Worm (Caenorhabditis elegans) whole organism, L1 larva: ENCODE results near the gene F46C5.9.

ENCODE experiments used
- C04F5.9 ChIP-seq: sonication (generic microtip); optimal IDR thresholded peaks from 2 replicates; lab custom pipeline; 2016; ENCODE audit warnings: missing genetic modification characterization, missing compliant biosample characterization
- C34B4.2 ChIP-seq: sonication (generic microtip); optimal IDR thresholded peaks from 2 replicates; lab custom pipeline; 2017; ENCODE audit warnings: mild to moderate bottlenecking, missing genetic modification characterization, missing compliant biosample characterization
- aly-2 ChIP-seq: fragments of 150-350 bp; optimal IDR thresholded peaks from 2 replicates; lab custom pipeline; 2014; ENCODE audit warnings: missing biosample characterization, missing genetic modification characterization
- blmp-1 ChIP-seq: fragments of 150-350 bp; optimal IDR thresholded peaks from 2 replicates; lab custom pipeline; 2014; ENCODE audit warnings: missing biosample characterization, missing genetic modification characterization
- ceh-63 ChIP-seq: fragments of 200-800 bp; sonication (Bioruptor generic); optimal IDR thresholded peaks from 2 replicates; lab custom pipeline; 2018; ENCODE audit warnings: mild to moderate bottlenecking, missing genetic modification characterization, missing compliant biosample characterization
- ceh-8 ChIP-seq: fragments of 200-800 bp; sonication (Bioruptor generic); optimal IDR thresholded peaks from 2 replicates; lab custom pipeline; 2018; ENCODE audit warnings: mild to moderate bottlenecking, missing genetic modification characterization, moderate library complexity, missing compliant biosample characterization
- ceh-88 ChIP-seq: fragments of 200-800 bp; sonication (Bioruptor generic); IDR thresholded peaks from 2 replicates; pipeline ENCODE4 v1.3.6; 2022; ENCODE audit warnings: missing genetic modification characterization, missing compliant biosample characterization
- ceh-90 ChIP-seq: sonication (generic microtip); optimal IDR thresholded peaks from 2 replicates; lab custom pipeline; 2016; ENCODE audit warnings: missing genetic modification characterization, missing compliant biosample characterization
- ces-1 ChIP-seq: fragments of 150-350 bp; optimal IDR thresholded peaks from 2 replicates; lab custom pipeline; 2014; ENCODE audit warnings: missing biosample characterization, missing genetic modification reagents, missing genetic modification characterization
- efl-1 ChIP-seq, 4 experiments: fragments of 150-350 bp; optimal IDR thresholded peaks in 3 of 4; peaks in 1 of 4; 1 replicate in 1 of 4; 2 replicates in 3 of 4; lab custom pipeline; 2014; ENCODE audit warnings: missing biosample characterization in 2 of 4, missing genetic modification characterization in 2 of 4, missing genetic modification reagents in 2 of 4
- efl-3 ChIP-seq: fragments of 200-800 bp; sonication (Bioruptor generic); optimal IDR thresholded peaks from 2 replicates; lab custom pipeline; 2018; ENCODE audit warnings: mild to moderate bottlenecking, missing genetic modification characterization, missing compliant biosample characterization
- egl-13 ChIP-seq: sonication (generic microtip); optimal IDR thresholded peaks from 2 replicates; lab custom pipeline; 2016; ENCODE audit warnings: missing genotype, missing genetic modification reagents, missing genetic modification characterization, missing compliant biosample characterization
- egl-27 ChIP-seq, 2 experiments: fragments of 150-350 bp in 1 of 2; sonication (generic microtip); optimal IDR thresholded peaks; 3 replicates each; lab custom pipeline; 2017 to 2018; ENCODE audit warnings: missing biosample characterization in 2 of 2, missing genetic modification characterization in 2 of 2, missing genetic modification reagents in 2 of 2
- elt-2 ChIP-seq: sonication (generic microtip); optimal IDR thresholded peaks from 2 replicates; lab custom pipeline; 2016; ENCODE audit warnings: missing genetic modification characterization, mild to moderate bottlenecking, inconsistent platforms, missing compliant biosample characterization, missing genetic modification reagents
- ets-5 ChIP-seq: fragments of 200-800 bp; sonication (Bioruptor generic); IDR thresholded peaks from 2 replicates; pipeline ENCODE4 v1.3.6; 2022; ENCODE audit warnings: missing genetic modification characterization, missing compliant biosample characterization
- fkh-10 ChIP-seq: sonication (generic microtip); optimal IDR thresholded peaks from 2 replicates; lab custom pipeline; 2017; ENCODE audit warnings: missing biosample characterization, missing genetic modification reagents, missing genetic modification characterization
- fos-1 ChIP-seq: fragments of 150-350 bp; optimal IDR thresholded peaks from 2 replicates; lab custom pipeline; 2014; ENCODE audit warnings: missing biosample characterization, missing genetic modification characterization
- grh-1 ChIP-seq: fragments of 200-800 bp; sonication (Bioruptor generic); IDR thresholded peaks from 2 replicates; pipeline ENCODE4 v1.3.6; 2022; ENCODE audit warnings: missing genetic modification reagents, missing genetic modification characterization, missing compliant biosample characterization
- hlh-4 ChIP-seq: sonication (generic microtip); optimal IDR thresholded peaks from 2 replicates; lab custom pipeline; 2016; ENCODE audit warnings: mild to moderate bottlenecking, missing genetic modification characterization, missing compliant biosample characterization
- hpl-2 ChIP-seq: fragments of 150-350 bp; optimal IDR thresholded peaks from 2 replicates; lab custom pipeline; 2014; ENCODE audit warnings: missing biosample characterization, missing genetic modification reagents, missing genetic modification characterization
- irx-1 ChIP-seq: sonication (generic microtip); optimal IDR thresholded peaks from 2 replicates; lab custom pipeline; 2016; ENCODE audit warnings: missing genetic modification characterization, missing compliant biosample characterization
- jun-1 ChIP-seq: fragments of 150-350 bp; optimal IDR thresholded peaks from 2 replicates; lab custom pipeline; 2014; ENCODE audit warnings: missing biosample characterization, missing genetic modification reagents, missing genetic modification characterization
- lin-13 ChIP-seq: fragments of 150-350 bp; optimal IDR thresholded peaks from 2 replicates; lab custom pipeline; 2014; ENCODE audit warnings: missing biosample characterization, missing genetic modification reagents, missing genetic modification characterization
- lin-14 ChIP-seq: fragments of 200-800 bp; sonication (Bioruptor generic); optimal IDR thresholded peaks from 2 replicates; lab custom pipeline; 2018; ENCODE audit warnings: mild to moderate bottlenecking, missing genetic modification characterization, moderate library complexity, missing compliant biosample characterization
- lin-35 ChIP-seq, 2 experiments: fragments of 150-350 bp; optimal IDR thresholded peaks; 2 replicates each; lab custom pipeline; 2014; ENCODE audit warnings: missing biosample characterization in 2 of 2, missing genetic modification characterization in 2 of 2, missing genetic modification reagents in 2 of 2
- lin-39 ChIP-seq: fragments of 150-350 bp; optimal IDR thresholded peaks from 2 replicates; lab custom pipeline; 2014; ENCODE audit warnings: missing biosample characterization, missing genetic modification reagents, missing genetic modification characterization
- lir-3 ChIP-seq: sonication (generic microtip); optimal IDR thresholded peaks from 2 replicates; lab custom pipeline; 2016; ENCODE audit warnings: mild to moderate bottlenecking, missing genetic modification characterization, moderate library complexity, missing compliant biosample characterization; ENCODE audit not compliant: poor library complexity
- lsy-2 ChIP-seq, 2 experiments: fragments of 150-350 bp; optimal IDR thresholded peaks; 2 replicates each; lab custom pipeline; 2014; ENCODE audit warnings: missing biosample characterization in 2 of 2, missing genetic modification characterization in 2 of 2
- mep-1 ChIP-seq: fragments of 150-350 bp; optimal IDR thresholded peaks from 2 replicates; lab custom pipeline; 2014; ENCODE audit warnings: missing biosample characterization, missing genetic modification characterization
- nhr-12 ChIP-seq: sonication (generic microtip); optimal IDR thresholded peaks from 2 replicates; lab custom pipeline; 2017; ENCODE audit warnings: missing biosample characterization, missing genetic modification characterization
- nhr-19 ChIP-seq: fragments of 200-800 bp; sonication (Bioruptor generic); conservative IDR thresholded peaks from 2 replicates; pipeline ENCODE4 v1.3.6; 2022; ENCODE audit warnings: missing genetic modification characterization, missing compliant biosample characterization
- nhr-20 ChIP-seq: sonication (generic microtip); optimal IDR thresholded peaks from 2 replicates; lab custom pipeline; 2016; ENCODE audit warnings: mild to moderate bottlenecking, missing genetic modification characterization, missing compliant biosample characterization
- nhr-28 ChIP-seq: fragments of 150-350 bp; optimal IDR thresholded peaks from 2 replicates; lab custom pipeline; 2014; ENCODE audit warnings: missing biosample characterization, missing genetic modification characterization
- nhr-47 ChIP-seq: sonication (generic microtip); optimal IDR thresholded peaks from 2 replicates; lab custom pipeline; 2016; ENCODE audit warnings: mild to moderate bottlenecking, missing genetic modification characterization, moderate library complexity, missing compliant biosample characterization
- nhr-76 ChIP-seq: sonication (generic microtip); optimal IDR thresholded peaks from 2 replicates; lab custom pipeline; 2017; ENCODE audit warnings: missing biosample characterization, missing genetic modification characterization
- nhr-84 ChIP-seq: sonication (generic microtip); optimal IDR thresholded peaks from 2 replicates; lab custom pipeline; 2017; ENCODE audit warnings: missing biosample characterization, missing genetic modification characterization
- nhr-85 ChIP-seq: sonication (generic microtip); peaks from one replicate; lab custom pipeline; 2016; ENCODE audit warnings: missing genetic modification characterization, inconsistent platforms, missing compliant biosample characterization
- nhr-90 ChIP-seq: sonication (generic microtip); optimal IDR thresholded peaks from 2 replicates; lab custom pipeline; 2016; ENCODE audit warnings: mild to moderate bottlenecking, missing genetic modification characterization, missing compliant biosample characterization; ENCODE audit not compliant: poor library complexity
- pag-3 ChIP-seq: sonication (generic microtip); optimal IDR thresholded peaks from 2 replicates; lab custom pipeline; 2017; ENCODE audit warnings: missing genetic modification characterization, mild to moderate bottlenecking, missing compliant biosample characterization, antibody characterized with exemption, borderline replicate concordance; ENCODE audit not compliant: insufficient read depth
- pax-3 ChIP-seq: fragments of 200-800 bp; sonication (Bioruptor generic); optimal IDR thresholded peaks from 2 replicates; lab custom pipeline; 2018; ENCODE audit warnings: mild to moderate bottlenecking, missing genetic modification characterization, moderate library complexity, missing compliant biosample characterization
- pqm-1 ChIP-seq: sonication (generic microtip); optimal IDR thresholded peaks from 3 replicates; lab custom pipeline; 2017; ENCODE audit warnings: missing biosample characterization, missing genetic modification characterization
- skn-1 ChIP-seq: fragments of 150-350 bp; optimal IDR thresholded peaks from 2 replicates; lab custom pipeline; 2014; ENCODE audit warnings: missing biosample characterization, missing genetic modification characterization
- snu-23 ChIP-seq: sonication (generic microtip); optimal IDR thresholded peaks from 2 replicates; lab custom pipeline; 2016; ENCODE audit warnings: missing genetic modification characterization, missing compliant biosample characterization
- sox-4 ChIP-seq: sonication (generic microtip); optimal IDR thresholded peaks from 2 replicates; lab custom pipeline; 2016; ENCODE audit warnings: missing genetic modification characterization, missing compliant biosample characterization
- sup-37 ChIP-seq: fragments of 200-800 bp; sonication (Bioruptor generic); optimal IDR thresholded peaks from 2 replicates; lab custom pipeline; 2018; ENCODE audit warnings: mild to moderate bottlenecking, missing genetic modification characterization, missing compliant biosample characterization
- tbx-2 ChIP-seq: sonication (generic microtip); optimal IDR thresholded peaks from 2 replicates; lab custom pipeline; 2016; ENCODE audit warnings: missing genetic modification characterization, missing compliant biosample characterization
- tlp-1 ChIP-seq: fragments of 150-350 bp; optimal IDR thresholded peaks from 2 replicates; lab custom pipeline; 2014; ENCODE audit warnings: missing biosample characterization, missing genetic modification characterization
- unc-130 ChIP-seq: fragments of 150-350 bp; optimal IDR thresholded peaks from 2 replicates; lab custom pipeline; 2017; ENCODE audit warnings: missing biosample characterization, missing genetic modification characterization, inconsistent platforms
- unc-30 ChIP-seq: sonication (generic microtip); optimal IDR thresholded peaks from 2 replicates; lab custom pipeline; 2017; ENCODE audit warnings: missing biosample characterization, missing genetic modification characterization
- vab-15 ChIP-seq: sonication (generic microtip); optimal IDR thresholded peaks from 2 replicates; lab custom pipeline; 2017; ENCODE audit warnings: missing genotype, mild to moderate bottlenecking, missing genetic modification characterization, missing compliant biosample characterization
- xbp-1 ChIP-seq: sonication (generic microtip); optimal IDR thresholded peaks from 2 replicates; lab custom pipeline; 2016; ENCODE audit warnings: missing genetic modification characterization, missing compliant biosample characterization
- zag-1 ChIP-seq: fragments of 150-350 bp; optimal IDR thresholded peaks from 2 replicates; lab custom pipeline; 2014; ENCODE audit warnings: missing biosample characterization, missing genetic modification characterization
- ztf-4 ChIP-seq: fragments of 150-350 bp; optimal IDR thresholded peaks from 2 replicates; lab custom pipeline; 2014; ENCODE audit warnings: missing biosample characterization, missing genetic modification characterization

F46C5.9 gene

ce11 chrII:8822711-8823110 is 12.2 kb upstream of the F46C5.9 start (continued):
- TF ChIP-seq lin-39 (tag; lab: Kevin White, UChicago) (no peak), egl-13 (tag; lab: Kevin White, UChicago) (no peak), nhr-20 (peak; percentile 86), fkh-10 (GFP tag; lab: Kevin White, UChicago) (no peak), nhr-85 (tag; lab: Kevin White, UChicago) (peak; percentile 91), vab-15 (tag; lab: Kevin White, UChicago) (no peak), nhr-76 (tag; lab: Kevin White, UChicago) (no peak), skn-1 (tag; lab: Kevin White, UChicago) (no peak), irx-1 (tag; lab: Kevin White, UChicago) (peak; percentile 23), elt-2 (tag; lab: Kevin White, UChicago) (no peak), unc-130 (peak; percentile 84), nhr-19 (GFP tag; lab: Robert Waterston, UW) (peak; percentile 86), mep-1 (tag; lab: Kevin White, UChicago) (no peak), lin-13 (GFP tag; lab: Kevin White, UChicago) (no peak), nhr-84 (no peak), xbp-1 (no peak), ets-5 (no peak), nhr-12 (no peak), hpl-2 (GFP tag; lab: Kevin White, UChicago) (no peak), hlh-4 (tag; lab: Kevin White, UChicago) (no peak), blmp-1 (tag; lab: Kevin White, UChicago) (peak; percentile 59), snu-23 (GFP tag; lab: Kevin White, UChicago) (peak; percentile 43), aly-2 (tag; lab: Kevin White, UChicago) (no peak), nhr-47 (tag; lab: Kevin White, UChicago) (peak; percentile 25), jun-1 (no peak), ces-1 (GFP tag; lab: Kevin White, UChicago) (no peak), ceh-63 (GFP tag; lab: Kevin White, UChicago) (no peak), lir-3 (tag; lab: Kevin White, UChicago) (no peak), efl-1 (optimal IDR thresholded peaks at IDR 0.05; lab: Kevin White, UChicago) (no peak), efl-1 (GFP tag; optimal IDR thresholded peaks at IDR 0.05 in 1 of 2; lab: Kevin White, UChicago) (peak in 1 of 2 experiments; percentile 88), tbx-2 (peak; percentile 52), pag-3 (tag; lab: Kevin White, UChicago) (no peak), ceh-90 (no peak), pqm-1 (tag; lab: Kevin White, UChicago) (no peak), lin-35 (GFP tag; optimal IDR thresholded peaks at IDR 0.05; lab: Kevin White, UChicago) (peak in 1 of 2 experiments; percentile 71), nhr-90 (tag; lab: Kevin White, UChicago) (peak; percentile 73), grh-1 (GFP tag; lab: Robert Waterston, UW) (peak; percentile 61), ztf-4 (tag; lab: Kevin White, UChicago) (no peak), sox-4 (tag; lab: Kevin White, UChicago) (no peak), unc-30 (tag; lab: Kevin White, UChicago) (no peak), zag-1 (tag; lab: Kevin White, UChicago) (no peak), ceh-88 (GFP tag; lab: Robert Waterston, UW) (no peak), C34B4.2 (no peak), fos-1 (no peak), tlp-1 (tag; lab: Kevin White, UChicago) (no peak), efl-3 (GFP tag; lab: Kevin White, UChicago) (no peak), lsy-2 (tag; optimal IDR thresholded peaks at IDR 0.05; lab: Kevin White, UChicago) (peak in 1 of 2 experiments; percentile 47), pax-3 (no peak), ceh-8 (GFP tag; lab: Kevin White, UChicago) (no peak), egl-27 (tag; optimal IDR thresholded peaks at IDR 0.05; lab: Kevin White, UChicago) (no peak), nhr-28 (tag; lab: Kevin White, UChicago) (no peak), C04F5.9 (tag; lab: Kevin White, UChicago) (no peak), lin-14 (GFP tag; lab: Kevin White, UChicago) (peak; percentile 64), sup-37 (GFP tag; lab: Kevin White, UChicago) (no peak)
